Fruit fly (Drosophila melanogaster) whole organism, pupa: Measurements from ENCODE around the gene CG12502.

Source experiments
- CG10348 ChIP-seq: fragments of 200-800 bp; sonication (Bioruptor generic); IDR thresholded peaks from 2 replicates; pipeline ENCODE4 v1.3.6; 2022; ENCODE audit warnings: missing biosample characterization, missing genetic modification characterization
- CG12605 ChIP-seq: fragments of 200-800 bp; sonication (Bioruptor generic); IDR thresholded peaks from 2 replicates; pipeline ENCODE4 v1.3.6; 2022; ENCODE audit warnings: missing biosample characterization, missing genetic modification characterization
- CG13204 ChIP-seq: fragments of 200-800 bp; sonication (Bioruptor generic); optimal IDR thresholded peaks from 2 replicates; lab custom pipeline; 2018; ENCODE audit warnings: missing biosample characterization, mild to moderate bottlenecking, missing genetic modification characterization, moderate library complexity
- CG14655 ChIP-seq: fragments of 200-800 bp; sonication (Bioruptor generic); optimal IDR thresholded peaks from 3 replicates; lab custom pipeline; 2017; ENCODE audit warnings: mild to moderate bottlenecking, missing biosample characterization, missing genetic modification reagents, missing genetic modification characterization
- CG15710 ChIP-seq: fragments of 200-800 bp; sonication (Bioruptor generic); optimal IDR thresholded peaks from 2 replicates; lab custom pipeline; 2018; ENCODE audit warnings: missing biosample characterization, mild to moderate bottlenecking, missing genetic modification characterization, moderate library complexity
- CG17806 ChIP-seq: fragments of 200-800 bp; sonication (Bioruptor generic); optimal IDR thresholded peaks from 2 replicates; lab custom pipeline; 2018; ENCODE audit warnings: missing biosample characterization, mild to moderate bottlenecking, missing genetic modification characterization, moderate library complexity
- CG32121 ChIP-seq: fragments of 200-800 bp; sonication (Bioruptor generic); IDR thresholded peaks from 2 replicates; pipeline ENCODE4 v1.3.6; 2022; ENCODE audit warnings: missing biosample characterization, missing genetic modification characterization
- CG34367 ChIP-seq: fragments of 200-800 bp; sonication (Bioruptor generic); optimal IDR thresholded peaks from 2 replicates; lab custom pipeline; 2018; ENCODE audit warnings: missing biosample characterization, mild to moderate bottlenecking, missing genetic modification characterization
- CG4496 ChIP-seq: fragments of 200-800 bp; sonication (Bioruptor generic); IDR thresholded peaks from 3 replicates; pipeline ENCODE4 v1.3.6; 2022; ENCODE audit warnings: missing biosample characterization, missing genetic modification characterization
- CG8159 ChIP-seq: fragments of 200-800 bp; sonication (Bioruptor generic); optimal IDR thresholded peaks from 3 replicates; lab custom pipeline; 2018; ENCODE audit warnings: missing biosample characterization, mild to moderate bottlenecking, missing genetic modification characterization, moderate library complexity
- CG8301 ChIP-seq: fragments of 200-800 bp; sonication (Bioruptor generic); optimal IDR thresholded peaks from 2 replicates; lab custom pipeline; 2018; ENCODE audit warnings: missing biosample characterization, mild to moderate bottlenecking, missing genetic modification characterization
- CG9948 ChIP-seq: fragments of 200-800 bp; sonication (Bioruptor generic); optimal IDR thresholded peaks from 2 replicates; lab custom pipeline; 2018; ENCODE audit warnings: missing biosample characterization, mild to moderate bottlenecking, missing genetic modification characterization, moderate library complexity
- D1 ChIP-seq: fragments of 200-800 bp; sonication (Bioruptor generic); optimal IDR thresholded peaks from 2 replicates; lab custom pipeline; 2018; ENCODE audit warnings: missing biosample characterization, mild to moderate bottlenecking, missing genetic modification characterization, moderate library complexity
- EcR ChIP-seq: fragments of 200-800 bp; sonication (Bioruptor generic); optimal IDR thresholded peaks from 3 replicates; lab custom pipeline; 2019; ENCODE audit warnings: missing biosample characterization, missing genetic modification characterization, mild to moderate bottlenecking, moderate library complexity, missing genetic modification reagents
- Ets98B ChIP-seq: fragments of 200-800 bp; sonication (Bioruptor generic); IDR thresholded peaks from 2 replicates; pipeline ENCODE4 v1.3.6; 2022; ENCODE audit warnings: missing biosample characterization, missing genetic modification characterization
- Pif1A ChIP-seq: fragments of 200-800 bp; sonication (Bioruptor generic); optimal IDR thresholded peaks from 3 replicates; lab custom pipeline; 2016; ENCODE audit warnings: missing biosample characterization, missing genetic modification characterization
- Pif1B ChIP-seq: fragments of 200-800 bp; sonication (Bioruptor generic); optimal IDR thresholded peaks from 3 replicates; lab custom pipeline; 2016; ENCODE audit warnings: missing biosample characterization, missing genetic modification characterization
- Snoo ChIP-seq: fragments of 200-800 bp; sonication (Bioruptor generic); optimal IDR thresholded peaks from 3 replicates; lab custom pipeline; 2017; ENCODE audit warnings: missing biosample characterization, mild to moderate bottlenecking, missing genetic modification characterization, inconsistent platforms
- fd96Ca ChIP-seq: fragments of 200-800 bp; sonication (Bioruptor generic); IDR thresholded peaks from 3 replicates; pipeline ENCODE4 v1.3.6; 2022; ENCODE audit warnings: missing biosample characterization, missing genetic modification characterization
- gl ChIP-seq: fragments of 200-800 bp; sonication (Bioruptor generic); optimal IDR thresholded peaks from 2 replicates; lab custom pipeline; 2018; ENCODE audit warnings: missing biosample characterization, mild to moderate bottlenecking, missing genetic modification characterization
- rn ChIP-seq: fragments of 200-800 bp; sonication (Bioruptor generic); IDR thresholded peaks from 2 replicates; pipeline ENCODE4 v1.3.6; 2022; ENCODE audit warnings: missing biosample characterization, missing genetic modification characterization

CG12502 gene

dm6 chr3L:904991-905745 is 40.0 kb downstream of the CG12502 start:
- TF ChIP-seq CG15710 (tag; lab: Kevin White, UChicago) (peak; percentile 16), CG8159 (tag; lab: Kevin White, UChicago) (peak; percentile 36), CG8301 (tag; lab: Kevin White, UChicago) (no peak), CG9948 (tag; lab: Kevin White, UChicago) (no peak), fd96Ca (no peak), CG13204 (GFP tag; lab: Kevin White, UChicago) (no peak), CG14655 (GFP tag; lab: Kevin White, UChicago) (no peak), CG10348 (GFP tag; lab: Robert Waterston, UW) (no peak), CG12605 (GFP tag; lab: Robert Waterston, UW) (no peak), rn (GFP tag; lab: Robert Waterston, UW) (no peak), Pif1B (GFP tag; lab: Kevin White, UChicago) (no peak), Snoo (tag; lab: Kevin White, UChicago) (peak; percentile 1), CG32121 (GFP tag; lab: Robert Waterston, UW) (no peak), CG4496 (no peak)
- TF ChIP-seq, all 21 proteins: peak for 3

dm6 chr3L:907673-908323 is 42.6 kb downstream of the CG12502 start:
- TF ChIP-seq CG9948 (tag; lab: Kevin White, UChicago) (peak; percentile 34), CG8159 (tag; lab: Kevin White, UChicago) (peak; percentile 61), Pif1A (GFP tag; lab: Kevin White, UChicago) (peak; percentile 21), Pif1B (GFP tag; lab: Kevin White, UChicago) (no peak), CG15710 (tag; lab: Kevin White, UChicago) (peak; percentile 45), CG13204 (GFP tag; lab: Kevin White, UChicago) (no peak), CG8301 (tag; lab: Kevin White, UChicago) (no peak), EcR (GFP tag; lab: Kevin White, UChicago) (no peak), CG12605 (GFP tag; lab: Robert Waterston, UW) (no peak), Ets98B (no peak), rn (GFP tag; lab: Robert Waterston, UW) (no peak), D1 (tag; lab: Kevin White, UChicago) (no peak), CG10348 (GFP tag; lab: Robert Waterston, UW) (no peak), CG4496 (no peak), fd96Ca (0 out of 3 replicates have a peak, but pooled peaks have one; percentile 20), CG34367 (tag; lab: Kevin White, UChicago) (peak; percentile 12), CG17806 (tag; lab: Kevin White, UChicago) (peak; percentile 22), CG32121 (GFP tag; lab: Robert Waterston, UW) (no peak), Snoo (tag; lab: Kevin White, UChicago) (peak; percentile 35), CG14655 (GFP tag; lab: Kevin White, UChicago) (peak; percentile 6), gl (tag; lab: Kevin White, UChicago) (no peak)
- TF ChIP-seq, all 21 proteins: peak for 9

dm6 chr3L:908508-909162 is 43.4 kb downstream of the CG12502 start, which contains the start of gene nerfin-1:
Gene nerfin-1, plus strand, starts transcription at chr3L:909112.
- TF ChIP-seq CG8159 (tag; lab: Kevin White, UChicago) (peak; percentile 41), CG9948 (tag; lab: Kevin White, UChicago) (no peak), EcR (GFP tag; lab: Kevin White, UChicago) (peak; percentile 21), fd96Ca (no peak), CG15710 (tag; lab: Kevin White, UChicago) (no peak), CG34367 (tag; lab: Kevin White, UChicago) (no peak)

- TF ChIP-seq Ets98B (no peak), CG8301 (tag; lab: Kevin White, UChicago) (no peak), gl (tag; lab: Kevin White, UChicago) (no peak), fd96Ca (no peak), rn (GFP tag; lab: Robert Waterston, UW) (no peak), EcR (GFP tag; lab: Kevin White, UChicago) (no peak), Pif1A (GFP tag; lab: Kevin White, UChicago) (no peak), CG12605 (GFP tag; lab: Robert Waterston, UW) (no peak), CG9948 (tag; lab: Kevin White, UChicago) (no peak)
Measured at dm6 chr3L:912406-913369, 47.5 kb downstream of the CG12502 start.
